Worm (Caenorhabditis elegans): ENCODE measurements around the gene arf-1.

DNA sequence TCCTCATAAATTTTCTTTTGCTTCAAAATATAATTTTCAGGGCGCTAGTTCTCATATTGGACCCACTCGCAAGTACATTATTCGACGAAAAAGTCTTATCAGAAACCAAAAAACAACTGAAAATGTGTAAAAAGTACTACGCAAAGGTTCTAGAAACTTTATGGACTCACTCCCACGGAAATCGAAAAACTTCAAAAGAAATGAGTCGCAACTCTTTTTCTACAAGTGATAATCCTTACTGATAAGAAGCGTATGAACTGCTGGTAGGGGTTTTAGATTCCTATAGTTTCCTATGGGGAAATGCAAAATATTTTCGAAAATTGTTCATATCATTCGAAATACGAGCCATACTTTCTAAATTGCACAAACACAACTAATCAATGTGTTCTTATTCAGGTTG, 29.9 kb downstream of the arf-1 start, which contains the start of gene B0244.5:
- no peak for TF ChIP-seq med-1 (GFP tag; optimal IDR thresholded peaks at IDR 0.05; ENCODE audit: insufficient read depth)
- no peak for TF ChIP-seq flt-1 (GFP tag; IDR thresholded peaks at IDR 0.05)
- TF ChIP-seq ref-1 (GFP tag; conservative IDR thresholded peaks at IDR 0.05) = no peak
- no peak for TF ChIP-seq klf-2 (GFP tag; conservative IDR thresholded peaks at IDR 0.05)
- TF ChIP-seq ztf-23 (GFP tag; IDR thresholded peaks at IDR 0.05) = no peak

Data from whole organism, midembryonic.